Fruit fly (Drosophila melanogaster) whole organism, prepupa: ENCODE measurements around the gene Ktl.

Experiments used
- CG8319 ChIP-seq: fragments of 200-800 bp; sonication (Bioruptor generic); optimal IDR thresholded peaks from 3 replicates; lab custom pipeline; 2016; ENCODE audit warnings: missing biosample characterization, missing genetic modification characterization
- Eip93F ChIP-seq: fragments of 200-800 bp; sonication (Bioruptor generic); optimal IDR thresholded peaks from 2 replicates; lab custom pipeline; 2016; ENCODE audit warnings: missing biosample characterization, mild to moderate bottlenecking, missing genetic modification characterization
- Ets21C ChIP-seq: fragments of 200-800 bp; sonication (Bioruptor generic); optimal IDR thresholded peaks from 3 replicates; lab custom pipeline; 2016; ENCODE audit warnings: missing biosample characterization, missing genetic modification characterization
- Hr38 ChIP-seq: sonication (Bioruptor generic); optimal IDR thresholded peaks from 2 replicates; lab custom pipeline; 2016; ENCODE audit warnings: missing biosample characterization, missing genetic modification characterization
- Hr4 ChIP-seq: fragments of 200-800 bp; sonication (Bioruptor generic); optimal IDR thresholded peaks from 3 replicates; lab custom pipeline; 2016; ENCODE audit warnings: missing biosample characterization, missing genetic modification characterization
- net ChIP-seq: fragments of 200-800 bp; sonication (Bioruptor generic); optimal IDR thresholded peaks from 3 replicates; lab custom pipeline; 2016; ENCODE audit warnings: missing biosample characterization, missing genetic modification characterization
- ss ChIP-seq, 2 experiments: fragments of 200-800 bp; sonication (Bioruptor generic); optimal IDR thresholded peaks; 2 replicates in 1 of 2; 3 replicates in 1 of 2; lab custom pipeline; 2017 to 2018; ENCODE audit warnings: mild to moderate bottlenecking in 2 of 2, missing biosample characterization in 2 of 2, missing genetic modification characterization in 2 of 2, moderate library complexity in 1 of 2
- topi ChIP-seq: fragments of 200-800 bp; sonication (Bioruptor generic); optimal IDR thresholded peaks from 3 replicates; lab custom pipeline; 2016; ENCODE audit warnings: missing biosample characterization, missing genetic modification characterization

DNA sequence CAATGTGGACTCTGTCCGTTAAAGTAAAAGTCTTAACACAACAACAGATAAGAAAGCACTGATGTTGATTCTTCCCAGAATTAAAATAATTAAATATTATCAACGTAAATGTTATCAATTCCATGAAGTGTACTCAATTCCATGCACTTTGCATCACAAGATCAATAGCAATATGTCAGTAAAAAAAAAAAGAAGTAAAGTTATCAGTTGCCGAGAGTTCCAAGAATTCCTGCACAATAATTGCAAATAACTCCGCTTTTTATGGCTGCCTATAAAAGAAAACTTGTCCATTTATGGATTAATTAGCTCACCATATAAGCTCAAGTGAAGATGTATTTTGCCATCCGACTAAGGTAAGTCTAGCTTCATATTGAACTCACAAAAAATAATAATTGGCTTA, 19.7 kb downstream of the Ktl start, which contains the start of gene TotZ:
- TF ChIP-seq Hr38 (GFP tag; lab: Kevin White, UChicago) = no peak
- TF ChIP-seq Ets21C = no peak
- TF ChIP-seq Hr4 (GFP tag; lab: Kevin White, UChicago) = no peak
- TF ChIP-seq Eip93F (GFP tag; lab: Kevin White, UChicago) = no peak
- TF ChIP-seq CG8319 = no peak
- no peak for TF ChIP-seq topi (GFP tag; lab: Kevin White, UChicago)
- TF ChIP-seq net = no peak
- TF ChIP-seq ss (GFP tag; optimal IDR thresholded peaks at IDR 0.05; lab: Kevin White, UChicago) = no peak
